Fruit fly (Drosophila melanogaster): ENCODE results near the gene CG14383.

DNA sequence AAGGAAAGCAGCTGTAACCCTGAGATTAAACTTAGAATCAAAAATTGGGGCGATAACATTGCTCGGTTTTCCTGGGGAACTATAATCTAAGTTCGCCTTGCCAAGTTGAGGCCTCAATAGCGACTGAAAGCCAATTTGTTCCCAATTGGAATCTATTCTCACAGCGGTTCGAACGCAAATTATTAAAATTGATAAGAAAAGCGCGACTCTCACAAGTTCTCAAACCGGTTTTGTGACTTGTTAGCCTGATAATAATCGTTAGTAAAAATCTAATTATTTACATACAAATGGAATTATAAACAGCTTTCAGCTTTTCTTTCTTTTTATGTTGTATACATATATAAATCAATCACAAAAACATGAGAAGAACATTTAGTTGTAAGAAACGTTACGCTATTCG is 6.7 kb upstream of the CG14383 start, which contains the start of gene yellow-f2:
- no peak for TF ChIP-seq Myc (optimal IDR thresholded peaks at IDR 0.05)
- TF ChIP-seq psq (optimal IDR thresholded peaks at IDR 0.05): no peak
- TF ChIP-seq insv (optimal IDR thresholded peaks at IDR 0.05): no peak

All from Kc167 (cell line).